Worm (Caenorhabditis elegans) whole organism, L2 larva: Measurements from ENCODE around the gene coh-3.

ENCODE experiments used
- ama-1 ChIP-seq: fragments of 150-350 bp; optimal IDR thresholded peaks from 2 replicates; lab custom pipeline; 2018; ENCODE audit warnings: inconsistent platforms
- blmp-1 ChIP-seq: sonication (generic microtip); optimal IDR thresholded peaks from 2 replicates; lab custom pipeline; 2017; ENCODE audit warnings: missing genetic modification characterization, mild to moderate bottlenecking, missing compliant biosample characterization, antibody characterized with exemption, moderate library complexity; ENCODE audit not compliant: insufficient read depth
- ceh-82 ChIP-seq: fragments of 150-350 bp; optimal IDR thresholded peaks from 2 replicates; lab custom pipeline; 2014; ENCODE audit warnings: missing biosample characterization, missing genetic modification characterization
- egl-27 ChIP-seq: sonication (generic microtip); optimal IDR thresholded peaks from 3 replicates; lab custom pipeline; 2017; ENCODE audit warnings: missing biosample characterization, missing genetic modification reagents, missing genetic modification characterization
- lsy-2 ChIP-seq, 2 experiments: fragments of 150-350 bp in 1 of 2; sonication (generic microtip) in 1 of 2; optimal IDR thresholded peaks; 2 replicates each; lab custom pipeline; 2014 to 2017; ENCODE audit warnings: missing biosample characterization in 2 of 2, missing genetic modification characterization in 2 of 2
- mdl-1 ChIP-seq, 2 experiments: fragments of 150-350 bp in 1 of 2; sonication (generic microtip) in 1 of 2; optimal IDR thresholded peaks; 2 replicates each; lab custom pipeline; 2017; ENCODE audit warnings: missing biosample characterization in 2 of 2, missing genetic modification characterization in 2 of 2
- nhr-12 ChIP-seq: fragments of 150-350 bp; optimal IDR thresholded peaks from 2 replicates; lab custom pipeline; 2014; ENCODE audit warnings: missing biosample characterization, missing genetic modification characterization
- nhr-77 ChIP-seq: fragments of 150-350 bp; optimal IDR thresholded peaks from 2 replicates; lab custom pipeline; 2014; ENCODE audit warnings: missing biosample characterization, missing genetic modification characterization
- skn-1 ChIP-seq: sonication (generic microtip); optimal IDR thresholded peaks from 2 replicates; lab custom pipeline; 2017; ENCODE audit warnings: missing biosample characterization, missing genetic modification characterization
- sma-9 ChIP-seq, 2 experiments: fragments of 150-350 bp in 1 of 2; sonication (generic microtip) in 1 of 2; optimal IDR thresholded peaks; 2 replicates each; lab custom pipeline; 2014 to 2016; ENCODE audit warnings: missing genetic modification characterization in 2 of 2, mild to moderate bottlenecking in 1 of 2, missing biosample characterization in 1 of 2, missing compliant biosample characterization in 1 of 2, missing genetic modification reagents in 1 of 2, moderate library complexity in 1 of 2
- unc-39 ChIP-seq: fragments of 150-350 bp; optimal IDR thresholded peaks from 2 replicates; lab custom pipeline; 2014; ENCODE audit warnings: missing biosample characterization, missing genetic modification characterization
- unc-62 ChIP-seq: fragments of 150-350 bp; optimal IDR thresholded peaks from 2 replicates; lab custom pipeline; 2014; ENCODE audit warnings: missing biosample characterization, missing genetic modification reagents, missing genetic modification characterization
- zag-1 ChIP-seq: fragments of 150-350 bp; optimal IDR thresholded peaks from 2 replicates; lab custom pipeline; 2014; ENCODE audit warnings: missing biosample characterization, missing genetic modification characterization
- ztf-11 ChIP-seq: sonication (generic microtip); optimal IDR thresholded peaks from 2 replicates; lab custom pipeline; 2017; ENCODE audit warnings: missing biosample characterization, missing genetic modification characterization

ce11 chrV:14449397-14449796 lies 7.8 kb upstream of the coh-3 start, which contains the start of gene F23B12.7:
- TF ChIP-seq ceh-82 (tag; lab: Kevin White, UChicago) (no peak), unc-39 (tag; lab: Kevin White, UChicago) (no peak), unc-62 (no peak), egl-27 (tag; lab: Kevin White, UChicago) (no peak), mdl-1 (tag; optimal IDR thresholded peaks at IDR 0.05; lab: Kevin White, UChicago) (no peak), lsy-2 (tag; optimal IDR thresholded peaks at IDR 0.05; lab: Kevin White, UChicago) (no peak), ztf-11 (no peak), nhr-12 (tag; lab: Kevin White, UChicago) (no peak), skn-1 (tag; lab: Kevin White, UChicago) (no peak), blmp-1 (tag; lab: Kevin White, UChicago) (no peak), ama-1 (lab: Kevin White, UChicago) (no peak), sma-9 (GFP tag; optimal IDR thresholded peaks at IDR 0.05; lab: Kevin White, UChicago) (no peak), sma-9 (tag; optimal IDR thresholded peaks at IDR 0.05; lab: Kevin White, UChicago) (no peak), nhr-77 (tag; lab: Kevin White, UChicago) (no peak), zag-1 (tag; lab: Kevin White, UChicago) (no peak)
